Fruit fly (Drosophila melanogaster): Measurements from ENCODE around the gene pst.

pst gene

dm6 chr3L:7347984-7348631, 12.0 kb downstream of the pst start, which contains the start of the genes Srp19 and qm (continued):
- TF ChIP-seq az2 (GFP tag; optimal IDR thresholded peaks at IDR 0.05): peak; percentile 47
- TF ChIP-seq CG12769 (tag; optimal IDR thresholded peaks at IDR 0.05): peak; percentile 24
- peak; percentile 73; the same call in 2 of the 3 replicates for TF ChIP-seq gce (GFP tag; IDR thresholded peaks at IDR 0.05)
- peak; percentile 0 for TF ChIP-seq Atf-2 (GFP tag; optimal IDR thresholded peaks at IDR 0.05)
- TF ChIP-seq Chrac-16 (GFP tag; optimal IDR thresholded peaks at IDR 0.05): peak; percentile 34
- TF ChIP-seq schlank (tag; optimal IDR thresholded peaks at IDR 0.05): no peak
- peak; percentile 11; the same call in 1 of the 2 replicates for TF ChIP-seq wor (GFP tag; IDR thresholded peaks at IDR 0.05)
- TF ChIP-seq prd (optimal IDR thresholded peaks at IDR 0.05): no peak
- peak; percentile 71 for TF ChIP-seq prd (GFP tag; IDR thresholded peaks at IDR 0.05)
- no peak for TF ChIP-seq CG13296 (GFP tag; optimal IDR thresholded peaks at IDR 0.05)
- TF ChIP-seq nau (GFP tag; optimal IDR thresholded peaks at IDR 0.05): peak; percentile 29
- TF ChIP-seq fu2 (GFP tag; optimal IDR thresholded peaks at IDR 0.05): peak; percentile 4
- peak; percentile 94 for TF ChIP-seq Sry-δ (GFP tag; optimal IDR thresholded peaks at IDR 0.05)
- peak; percentile 33 for TF ChIP-seq CG13424 (tag; optimal IDR thresholded peaks at IDR 0.05)
- TF ChIP-seq CG9797 (GFP tag; optimal IDR thresholded peaks at IDR 0.05): peak; percentile 12
- TF ChIP-seq CG8089 (GFP tag; optimal IDR thresholded peaks at IDR 0.05): no peak
- no peak for TF ChIP-seq D19A (tag; optimal IDR thresholded peaks at IDR 0.05)
- peak; percentile 67; the same call in 1 of the 2 replicates for TF ChIP-seq slbo (GFP tag; IDR thresholded peaks at IDR 0.05)
- TF ChIP-seq CG4328 (GFP tag; optimal IDR thresholded peaks at IDR 0.05): no peak
- TF ChIP-seq Lhr (GFP tag; optimal IDR thresholded peaks at IDR 0.05): no peak
- TF ChIP-seq tap (tag; optimal IDR thresholded peaks at IDR 0.05): no peak
- peak; percentile 23 for TF ChIP-seq shn (GFP tag; optimal IDR thresholded peaks at IDR 0.05)
- TF ChIP-seq Atf3 (GFP tag; optimal IDR thresholded peaks at IDR 0.05): peak; percentile 1
- peak; percentile 42 for TF ChIP-seq unpg (GFP tag; optimal IDR thresholded peaks at IDR 0.05)
- peak; percentile 81 for TF ChIP-seq Bgb (GFP tag; IDR thresholded peaks at IDR 0.05; ENCODE audit: partially characterized antibody)
- no peak for TF ChIP-seq btn (GFP tag; optimal IDR thresholded peaks at IDR 0.05)
- 0 out of 3 replicates have a peak, but pooled peaks have one; percentile 5 for TF ChIP-seq otp (GFP tag; IDR thresholded peaks at IDR 0.05)
- TF ChIP-seq CG11456 (GFP tag; IDR thresholded peaks at IDR 0.05): 0 out of 3 replicates have a peak, but pooled peaks have one; percentile 41
- TF ChIP-seq Tbp (GFP tag; optimal IDR thresholded peaks at IDR 0.05): no peak
- TF ChIP-seq CG4282 (GFP tag; optimal IDR thresholded peaks at IDR 0.05): no peak
- TF ChIP-seq H2.0 (GFP tag; IDR thresholded peaks at IDR 0.05): 0 out of 2 replicates have a peak, but pooled peaks have one; percentile 2
- peak; percentile 70 for TF ChIP-seq mam (GFP tag; optimal IDR thresholded peaks at IDR 0.05)
- peak; percentile 5 for TF ChIP-seq CG1647 (GFP tag; optimal IDR thresholded peaks at IDR 0.05)
- peak; percentile 44 for TF ChIP-seq chn (GFP tag; optimal IDR thresholded peaks at IDR 0.05)
- no peak for TF ChIP-seq dimm (GFP tag; IDR thresholded peaks at IDR 0.05)
- no peak for TF ChIP-seq CG1529 (GFP tag; optimal IDR thresholded peaks at IDR 0.05)
- TF ChIP-seq zen2 (GFP tag; IDR thresholded peaks at IDR 0.05; ENCODE audit: partially characterized antibody): peak; percentile 60; the same call in 2 of the 3 replicates
- no peak for TF ChIP-seq fru (optimal IDR thresholded peaks at IDR 0.05)
- peak; percentile 16 for TF ChIP-seq CHES-1-like (GFP tag; optimal IDR thresholded peaks at IDR 0.05)
- TF ChIP-seq chif (GFP tag; optimal IDR thresholded peaks at IDR 0.05): peak in 1 of 2 experiments; percentile 57
- TF ChIP-seq Hr78 (GFP tag; optimal IDR thresholded peaks at IDR 0.05): peak in 1 of 2 experiments; percentile 96
- no peak for TF ChIP-seq ro (GFP tag; IDR thresholded peaks at IDR 0.05)
- peak; percentile 50; the same call in 2 of the 3 replicates for TF ChIP-seq Opbp (GFP tag; IDR thresholded peaks at IDR 0.05; ENCODE audit: partially characterized antibody)
- peak; percentile 31; the same call in 1 of the 2 replicates for TF ChIP-seq Ada2b (GFP tag; IDR thresholded peaks at IDR 0.05)
- TF ChIP-seq knrl (GFP tag; IDR thresholded peaks at IDR 0.05; ENCODE audit: partially characterized antibody): peak; percentile 92
- peak; percentile 20 for TF ChIP-seq HmgZ (tag; optimal IDR thresholded peaks at IDR 0.05)
- peak; percentile 40 for TF ChIP-seq E2f2 (GFP tag; IDR thresholded peaks at IDR 0.05)
- peak; percentile 28 for TF ChIP-seq kah (GFP tag; optimal IDR thresholded peaks at IDR 0.05)
- TF ChIP-seq CG34422 (GFP tag; IDR thresholded peaks at IDR 0.05): peak; percentile 86; the same call in 2 of the 3 replicates
- TF ChIP-seq CG12071 (GFP tag; optimal IDR thresholded peaks at IDR 0.05): peak; percentile 55

Measured in whole organism, embryonic.